Fruit fly (Drosophila melanogaster) whole organism, embryonic: ENCODE results near the gene Cubn.

Experiments
- Atf6 ChIP-seq: fragments of 200-800 bp; sonication (Bioruptor generic); IDR thresholded peaks from 2 replicates; pipeline ENCODE4 v1.3.6; 2022; ENCODE audit warnings: missing biosample characterization, missing genetic modification characterization
- CG10147 ChIP-seq: fragments of 200-800 bp; sonication (Bioruptor generic); optimal IDR thresholded peaks from 2 replicates; lab custom pipeline; 2019; ENCODE audit warnings: missing biosample characterization, mild to moderate bottlenecking, missing genetic modification characterization, moderate library complexity
- CG10979 ChIP-seq: fragments of 200-800 bp; sonication (Bioruptor generic); optimal IDR thresholded peaks from 2 replicates; lab custom pipeline; 2018; ENCODE audit warnings: missing biosample characterization, mild to moderate bottlenecking, missing genetic modification characterization, moderate library complexity
- CG11085 ChIP-seq: fragments of 200-800 bp; sonication (Bioruptor generic); IDR thresholded peaks from 2 replicates; pipeline ENCODE4 v1.3.6; 2022; ENCODE audit warnings: missing biosample characterization, missing genetic modification characterization
- CG12391 ChIP-seq: fragments of 200-800 bp; sonication (Bioruptor generic); optimal IDR thresholded peaks from 3 replicates; lab custom pipeline; 2018; ENCODE audit warnings: missing biosample characterization, mild to moderate bottlenecking, missing genetic modification characterization, moderate library complexity
- CG12744 ChIP-seq: fragments of 200-800 bp; sonication (Bioruptor generic); optimal IDR thresholded peaks from 2 replicates; lab custom pipeline; 2016; ENCODE audit warnings: missing biosample characterization, missing genetic modification characterization
- CG13123 ChIP-seq: fragments of 200-800 bp; sonication (Bioruptor generic); optimal IDR thresholded peaks from 2 replicates; lab custom pipeline; 2016; ENCODE audit warnings: missing biosample characterization, missing genetic modification characterization
- CG13775 ChIP-seq: fragments of 200-800 bp; sonication (Bioruptor generic); optimal IDR thresholded peaks from 3 replicates; lab custom pipeline; 2017; ENCODE audit warnings: missing biosample characterization, mild to moderate bottlenecking, missing genetic modification characterization
- CG14860 ChIP-seq: fragments of 200-800 bp; sonication (Bioruptor generic); IDR thresholded peaks from 3 replicates; pipeline ENCODE4 v1.3.6; 2022; ENCODE audit warnings: missing biosample characterization, missing genetic modification characterization; ENCODE audit not compliant: partially characterized antibody
- CG16779 ChIP-seq: fragments of 200-800 bp; sonication (Bioruptor generic); IDR thresholded peaks from 2 replicates; pipeline ENCODE4 v1.3.6; 2022; ENCODE audit warnings: missing biosample characterization, missing genetic modification characterization
- CG17568 ChIP-seq: fragments of 200-800 bp; sonication (Bioruptor generic); optimal IDR thresholded peaks from 2 replicates; lab custom pipeline; 2018; ENCODE audit warnings: missing biosample characterization, mild to moderate bottlenecking, missing genetic modification characterization, moderate library complexity
- CG18764 ChIP-seq: fragments of 200-800 bp; sonication (Bioruptor generic); optimal IDR thresholded peaks from 3 replicates; lab custom pipeline; 2016; ENCODE audit warnings: missing biosample characterization, missing genetic modification characterization
- CG2199 ChIP-seq: fragments of 200-800 bp; sonication (Bioruptor generic); IDR thresholded peaks from 3 replicates; pipeline ENCODE4 v1.3.6; 2022; ENCODE audit warnings: missing biosample characterization, missing genetic modification characterization
- CG2712 ChIP-seq: fragments of 200-800 bp; optimal IDR thresholded peaks from 3 replicates; lab custom pipeline; 2019; ENCODE audit warnings: missing biosample characterization, mild to moderate bottlenecking, missing genetic modification characterization, moderate library complexity
- CG2889 ChIP-seq: fragments of 200-800 bp; sonication (Bioruptor generic); IDR thresholded peaks from 3 replicates; pipeline ENCODE4 v1.3.6; 2022; ENCODE audit warnings: missing biosample characterization, missing genetic modification characterization
- CG32772 ChIP-seq: fragments of 200-800 bp; sonication (Bioruptor generic); IDR thresholded peaks from 2 replicates; pipeline ENCODE4 v1.3.6; 2022; ENCODE audit warnings: missing biosample characterization, missing genetic modification characterization
- CG3995 ChIP-seq: fragments of 200-800 bp; sonication (Bioruptor generic); optimal IDR thresholded peaks from 3 replicates; lab custom pipeline; 2016; ENCODE audit warnings: missing biosample characterization, missing genetic modification characterization
- CG43689 ChIP-seq: fragments of 200-800 bp; sonication (Bioruptor generic); IDR thresholded peaks from 2 replicates; pipeline ENCODE4 v1.3.6; 2022; ENCODE audit warnings: missing biosample characterization, missing genetic modification characterization
- CG6254 ChIP-seq: fragments of 200-800 bp; sonication (Bioruptor generic); optimal IDR thresholded peaks from 3 replicates; lab custom pipeline; 2017; ENCODE audit warnings: mild to moderate bottlenecking, missing biosample characterization, missing genetic modification reagents, missing genetic modification characterization
- CG8281 ChIP-seq: fragments of 200-800 bp; sonication (Bioruptor generic); optimal IDR thresholded peaks from 2 replicates; lab custom pipeline; 2018; ENCODE audit warnings: missing biosample characterization, mild to moderate bottlenecking, missing genetic modification characterization, moderate library complexity
- Dad ChIP-seq: fragments of 200-800 bp; sonication (Bioruptor generic); optimal IDR thresholded peaks from 3 replicates; lab custom pipeline; 2016; ENCODE audit warnings: missing biosample characterization, missing genetic modification characterization
- Dp ChIP-seq: fragments of 200-800 bp; sonication (Bioruptor generic); optimal IDR thresholded peaks from 2 replicates; lab custom pipeline; 2018; ENCODE audit warnings: missing biosample characterization, mild to moderate bottlenecking, missing genetic modification characterization, moderate library complexity
- Gug ChIP-seq: fragments of 200-800 bp; sonication (Bioruptor generic); IDR thresholded peaks from 4 replicates; pipeline ENCODE4 v1.3.6; 2022; ENCODE audit warnings: missing biosample characterization, missing genetic modification characterization
- HLH3B ChIP-seq: fragments of 200-800 bp; sonication (Bioruptor generic); IDR thresholded peaks from 2 replicates; pipeline ENCODE4 v1.3.6; 2022; ENCODE audit warnings: missing biosample characterization, missing genetic modification characterization
- Hand ChIP-seq: fragments of 200-800 bp; sonication (Bioruptor generic); optimal IDR thresholded peaks from 2 replicates; lab custom pipeline; 2017; ENCODE audit warnings: mild to moderate bottlenecking, missing biosample characterization, missing genetic modification reagents, missing genetic modification characterization
- Optix ChIP-seq: fragments of 200-800 bp; sonication (Bioruptor generic); IDR thresholded peaks from 3 replicates; pipeline ENCODE4 v1.3.6; 2022; ENCODE audit warnings: missing biosample characterization, missing genetic modification characterization
- Spps ChIP-seq: fragments of 200-800 bp; sonication (Bioruptor generic); optimal IDR thresholded peaks from 2 replicates; lab custom pipeline; 2018; ENCODE audit warnings: missing biosample characterization, mild to moderate bottlenecking, missing genetic modification characterization
- Xbp1 ChIP-seq: fragments of 200-800 bp; sonication (Bioruptor generic); optimal IDR thresholded peaks from 3 replicates; lab custom pipeline; 2016; ENCODE audit warnings: missing biosample characterization, mild to moderate bottlenecking, missing genetic modification characterization
- amos ChIP-seq: fragments of 200-800 bp; sonication (Bioruptor generic); IDR thresholded peaks from 2 replicates; pipeline ENCODE4 v1.3.6; 2022; ENCODE audit warnings: missing biosample characterization, missing genetic modification characterization; ENCODE audit not compliant: partially characterized antibody
- ase ChIP-seq: fragments of 200-800 bp; sonication (Bioruptor generic); IDR thresholded peaks from 3 replicates; pipeline ENCODE4 v1.3.6; 2022; ENCODE audit warnings: missing biosample characterization, missing genetic modification characterization
- crol ChIP-seq: fragments of 200-800 bp; sonication (Bioruptor generic); IDR thresholded peaks from 2 replicates; pipeline ENCODE4 v1.3.6; 2022; ENCODE audit warnings: missing biosample characterization, missing genetic modification characterization
- crp ChIP-seq, 2 experiments: fragments of 200-800 bp; sonication (Bioruptor generic); optimal IDR thresholded peaks; 2 replicates in 1 of 2; 3 replicates in 1 of 2; lab custom pipeline; 2017; ENCODE audit warnings: missing biosample characterization in 2 of 2, missing genetic modification characterization in 2 of 2, mild to moderate bottlenecking in 1 of 2, moderate library complexity in 1 of 2
- cwo ChIP-seq: fragments of 200-800 bp; sonication (Bioruptor generic); optimal IDR thresholded peaks from 3 replicates; lab custom pipeline; 2017; ENCODE audit warnings: missing biosample characterization, missing genetic modification characterization, mild to moderate bottlenecking, moderate library complexity, missing genetic modification reagents
- dimm ChIP-seq: fragments of 200-800 bp; sonication (Bioruptor generic); IDR thresholded peaks from 2 replicates; pipeline ENCODE4 v1.3.6; 2022; ENCODE audit warnings: missing biosample characterization, missing genetic modification characterization
- ftz-f1 ChIP-seq: fragments of 200-800 bp; sonication (Bioruptor generic); optimal IDR thresholded peaks from 2 replicates; lab custom pipeline; 2016; ENCODE audit warnings: missing biosample characterization, missing genetic modification characterization
- gsb-n ChIP-seq: fragments of 200-800 bp; sonication (Bioruptor generic); optimal IDR thresholded peaks from 3 replicates; lab custom pipeline; 2018; ENCODE audit warnings: missing biosample characterization, mild to moderate bottlenecking, missing genetic modification characterization
- hkb ChIP-seq, 2 experiments: fragments of 200-800 bp in 1 of 2; fragments of >200 bp in 1 of 2; sonication (Bioruptor generic) in 1 of 2; IDR thresholded peaks in 1 of 2; optimal IDR thresholded peaks in 1 of 2; 2 replicates each; pipeline versions ENCODE4 v1.3.6 to Lab custom; 2017 to 2022; ENCODE audit warnings: missing biosample characterization in 1 of 2, missing genetic modification characterization in 1 of 2
- ind ChIP-seq: fragments of 200-800 bp; sonication (Bioruptor generic); optimal IDR thresholded peaks from 3 replicates; lab custom pipeline; 2016; ENCODE audit warnings: missing biosample characterization, missing genetic modification characterization
- lov ChIP-seq, 2 experiments: fragments of 200-800 bp in 1 of 2; fragments of >200 bp in 1 of 2; sonication (Bioruptor generic) in 1 of 2; IDR thresholded peaks in 1 of 2; optimal IDR thresholded peaks in 1 of 2; 2 replicates in 1 of 2; 3 replicates in 1 of 2; pipeline versions ENCODE4 v1.3.6 to Lab custom; 2017 to 2022; ENCODE audit warnings: missing biosample characterization in 1 of 2, missing genetic modification characterization in 1 of 2
- maf-S ChIP-seq: fragments of 200-800 bp; sonication (Bioruptor generic); optimal IDR thresholded peaks from 2 replicates; lab custom pipeline; 2016; ENCODE audit warnings: missing biosample characterization, missing genetic modification characterization
- pnt ChIP-seq: fragments of 200-800 bp; sonication (Bioruptor generic); optimal IDR thresholded peaks from 3 replicates; lab custom pipeline; 2016; ENCODE audit warnings: missing biosample characterization, missing genetic modification characterization
- ro ChIP-seq: fragments of 200-800 bp; sonication (Bioruptor generic); IDR thresholded peaks from 2 replicates; pipeline ENCODE4 v1.3.6; 2022; ENCODE audit warnings: missing biosample characterization, missing genetic modification characterization
- sim ChIP-seq: fragments of 200-800 bp; sonication (Bioruptor generic); IDR thresholded peaks from 2 replicates; pipeline ENCODE4 v1.3.6; 2022; ENCODE audit warnings: missing biosample characterization, missing genetic modification characterization
- sisA ChIP-seq: fragments of 200-800 bp; sonication (Bioruptor generic); IDR thresholded peaks from 2 replicates; pipeline ENCODE4 v1.3.6; 2022; ENCODE audit warnings: missing biosample characterization, missing genetic modification characterization
- sob ChIP-seq: fragments of 200-800 bp; sonication (Bioruptor generic); IDR thresholded peaks from 2 replicates; pipeline ENCODE4 v1.3.6; 2022; ENCODE audit warnings: missing biosample characterization, missing genetic modification characterization
- vvl ChIP-seq: fragments of 200-800 bp; sonication (Bioruptor generic); IDR thresholded peaks from 2 replicates; pipeline ENCODE4 v1.3.6; 2022; ENCODE audit warnings: missing biosample characterization, missing genetic modification characterization
- wek ChIP-seq: fragments of 200-800 bp; sonication (Bioruptor generic); optimal IDR thresholded peaks from 3 replicates; lab custom pipeline; 2018; ENCODE audit warnings: missing biosample characterization, mild to moderate bottlenecking, missing genetic modification characterization, moderate library complexity
- z ChIP-seq: fragments of 200-800 bp; sonication (Bioruptor generic); IDR thresholded peaks from 3 replicates; pipeline ENCODE4 v1.3.6; 2022; ENCODE audit warnings: missing biosample characterization, missing genetic modification characterization

Gene Cubn

DNA sequence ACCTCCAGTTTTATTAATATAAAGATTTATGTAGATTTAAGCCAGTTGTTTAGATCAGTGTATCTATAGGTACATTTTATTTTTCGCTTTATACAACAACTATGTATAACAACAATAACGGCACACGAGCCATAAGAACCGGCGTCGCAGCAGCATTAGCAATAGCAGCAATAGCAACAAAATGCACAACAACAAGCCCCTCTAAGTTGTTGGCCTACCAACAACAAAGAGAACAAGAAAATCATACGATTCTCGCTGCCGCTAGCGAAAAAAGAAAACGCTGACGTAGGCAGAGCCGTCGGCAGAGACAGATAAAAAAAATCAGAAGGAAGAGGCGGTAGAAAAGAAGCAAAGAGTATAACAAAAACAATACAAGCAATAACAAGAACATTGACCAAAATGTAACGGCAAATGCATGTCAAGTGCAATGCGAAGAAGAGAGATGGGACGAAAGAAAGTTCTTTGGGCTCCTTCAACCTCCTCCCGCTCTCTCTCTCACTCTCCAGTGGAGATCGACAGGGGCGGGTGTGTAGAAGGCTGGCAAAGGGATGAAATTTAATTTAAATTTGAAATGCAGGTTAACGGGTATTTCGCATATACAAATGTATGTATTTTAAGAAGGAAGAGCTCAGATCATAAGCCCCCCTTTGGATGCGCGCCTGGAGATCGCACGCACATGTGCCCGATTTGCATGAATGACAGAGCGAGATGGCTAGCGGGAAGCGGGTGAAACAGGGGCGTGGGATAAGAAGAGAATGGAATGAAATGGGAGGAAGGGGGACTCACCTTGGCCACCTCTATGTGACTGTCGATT lies 7.8 kb upstream of the Cubn start (continued):
- peak; percentile 98 for TF ChIP-seq CG13775
- TF ChIP-seq CG8281 = peak; percentile 88
- TF ChIP-seq z = peak; percentile 81; the same call in 2 of the 3 replicates
- no peak for TF ChIP-seq hkb (optimal IDR thresholded peaks at IDR 0.05; lab: Kevin White, UChicago)
- TF ChIP-seq hkb (GFP tag; IDR thresholded peaks at IDR 0.05; lab: Robert Waterston, UW) = peak; percentile 98
- peak; percentile 98 for TF ChIP-seq sob (GFP tag; lab: Robert Waterston, UW)
- no peak for TF ChIP-seq amos (GFP tag; lab: Robert Waterston, UW)
- TF ChIP-seq CG17568 (GFP tag; lab: Kevin White, UChicago) = peak; percentile 94
- TF ChIP-seq Atf6 (GFP tag; lab: Robert Waterston, UW) = peak; percentile 97
- TF ChIP-seq sim (GFP tag; lab: Robert Waterston, UW) = peak; percentile 98
- no peak for TF ChIP-seq Dp (GFP tag; lab: Kevin White, UChicago)
- TF ChIP-seq CG10979 (tag; lab: Kevin White, UChicago) = peak; percentile 98
- peak; percentile 76 for TF ChIP-seq CG3995 (GFP tag; lab: Kevin White, UChicago)
- TF ChIP-seq CG2199 (GFP tag; lab: Robert Waterston, UW) = peak; percentile 98
- peak; percentile 98 for TF ChIP-seq CG12391 (tag; lab: Kevin White, UChicago)
- TF ChIP-seq maf-S (GFP tag; lab: Kevin White, UChicago) = peak; percentile 98
- TF ChIP-seq sisA (GFP tag; lab: Robert Waterston, UW) = peak; percentile 99
- peak; percentile 99 for TF ChIP-seq vvl (GFP tag; lab: Robert Waterston, UW)
- peak; percentile 89 for TF ChIP-seq ftz-f1 (GFP tag; lab: Kevin White, UChicago)
- TF ChIP-seq pnt = peak; percentile 99
- TF ChIP-seq Gug (GFP tag; lab: Robert Waterston, UW) = peak; percentile 99
- peak; percentile 98 for TF ChIP-seq ro
- peak; percentile 94 for TF ChIP-seq Hand
- TF ChIP-seq ind (GFP tag; lab: Kevin White, UChicago) = peak; percentile 99
- peak; percentile 94 for TF ChIP-seq CG43689 (GFP tag; lab: Robert Waterston, UW)
- peak; percentile 98 for TF ChIP-seq HLH3B (GFP tag; lab: Robert Waterston, UW)
- peak; percentile 90 for TF ChIP-seq CG10147 (GFP tag; lab: Kevin White, UChicago)
- peak; percentile 95 for TF ChIP-seq CG12744
- TF ChIP-seq CG2712 = peak; percentile 99
- peak; percentile 98 for TF ChIP-seq CG13123
- TF ChIP-seq Dad (GFP tag; lab: Kevin White, UChicago) = peak; percentile 99
- TF ChIP-seq lov (optimal IDR thresholded peaks at IDR 0.05; lab: Kevin White, UChicago) = no peak
- peak; percentile 99 for TF ChIP-seq lov (GFP tag; IDR thresholded peaks at IDR 0.05; lab: Robert Waterston, UW)
- TF ChIP-seq crol = peak; percentile 96
- no peak for TF ChIP-seq CG14860 (GFP tag; lab: Robert Waterston, UW)
- peak; percentile 99 for TF ChIP-seq Optix (GFP tag; lab: Robert Waterston, UW)
- peak; percentile 88 for TF ChIP-seq wek (GFP tag; lab: Kevin White, UChicago)
- TF ChIP-seq cwo = peak; percentile 95
- TF ChIP-seq crp (GFP tag; optimal IDR thresholded peaks at IDR 0.05; lab: Kevin White, UChicago) = peak in 1 of 2 experiments; percentile 73
- TF ChIP-seq gsb-n (tag; lab: Kevin White, UChicago) = peak; percentile 98
- peak; percentile 95 for TF ChIP-seq CG6254 (GFP tag; lab: Kevin White, UChicago)
- peak; percentile 98 for TF ChIP-seq dimm (GFP tag; lab: Robert Waterston, UW)
- peak; percentile 97 for TF ChIP-seq CG16779 (GFP tag; lab: Robert Waterston, UW)
- peak; percentile 96 for TF ChIP-seq Spps
- peak; percentile 97 for TF ChIP-seq CG11085 (GFP tag; lab: Robert Waterston, UW)
- TF ChIP-seq CG18764 = peak; percentile 94
- TF ChIP-seq CG2889 = peak; percentile 98
- peak; percentile 98 for TF ChIP-seq ase (GFP tag; lab: Robert Waterston, UW)
- TF ChIP-seq CG32772 (GFP tag; lab: Robert Waterston, UW) = peak; percentile 99
- peak; percentile 99 for TF ChIP-seq Xbp1 (GFP tag; lab: Kevin White, UChicago)
